Fruit fly (Drosophila melanogaster) whole organism, adult: ENCODE data around the gene CG32845.
A peak's percentile ranks its signal among the peaks of the same experiment; 100 is the strongest.

ENCODE experiments used
- CG11617 ChIP-seq: fragments of 200-800 bp; sonication (Bioruptor generic); optimal IDR thresholded peaks from 2 replicates; lab custom pipeline; 2017; ENCODE audit warnings: mild to moderate bottlenecking, missing biosample characterization, missing genetic modification reagents, missing genetic modification characterization
- CG12768 ChIP-seq: fragments of 200-800 bp; sonication (Bioruptor generic); optimal IDR thresholded peaks from 2 replicates; lab custom pipeline; 2017; ENCODE audit warnings: missing biosample characterization, missing genetic modification characterization, mild to moderate bottlenecking, moderate library complexity, missing genetic modification reagents
- CG14711 ChIP-seq: fragments of 200-800 bp; sonication (Bioruptor generic); optimal IDR thresholded peaks from 2 replicates; lab custom pipeline; 2018; ENCODE audit warnings: missing biosample characterization, mild to moderate bottlenecking, missing genetic modification characterization, moderate library complexity
- CG1620 ChIP-seq: fragments of 200-800 bp; sonication (Bioruptor generic); optimal IDR thresholded peaks from 2 replicates; lab custom pipeline; 2016; ENCODE audit warnings: missing biosample characterization, missing genetic modification characterization
- CG33017 ChIP-seq: fragments of 200-800 bp; sonication (Bioruptor generic); optimal IDR thresholded peaks from 2 replicates; lab custom pipeline; 2018; ENCODE audit warnings: missing biosample characterization, mild to moderate bottlenecking, missing genetic modification characterization, moderate library complexity
- CG5204 ChIP-seq: fragments of 200-800 bp; sonication (Bioruptor generic); optimal IDR thresholded peaks from 2 replicates; lab custom pipeline; 2016; ENCODE audit warnings: missing biosample characterization, missing genetic modification characterization
- CG7045 ChIP-seq: fragments of 200-800 bp; sonication (Bioruptor generic); optimal IDR thresholded peaks from 2 replicates; lab custom pipeline; 2017; ENCODE audit warnings: missing biosample characterization, mild to moderate bottlenecking, missing genetic modification characterization
- CG7101 ChIP-seq: fragments of 200-800 bp; sonication (Bioruptor generic); optimal IDR thresholded peaks from 2 replicates; lab custom pipeline; 2018; ENCODE audit warnings: missing biosample characterization, mild to moderate bottlenecking, missing genetic modification characterization, moderate library complexity
- Clk ChIP-seq: fragments of 200-800 bp; sonication (Bioruptor generic); optimal IDR thresholded peaks from 2 replicates; lab custom pipeline; 2017; ENCODE audit warnings: missing biosample characterization, missing genetic modification characterization
- Crg-1 ChIP-seq: fragments of 200-800 bp; sonication (Bioruptor generic); optimal IDR thresholded peaks from 2 replicates; lab custom pipeline; 2016; ENCODE audit warnings: missing biosample characterization, missing genetic modification characterization
- Hr96 ChIP-seq: fragments of 200-800 bp; sonication (Bioruptor generic); optimal IDR thresholded peaks from 2 replicates; lab custom pipeline; 2016; ENCODE audit warnings: missing biosample characterization, missing genetic modification characterization
- Mnt ChIP-seq: fragments of 200-800 bp; sonication (Bioruptor generic); optimal IDR thresholded peaks from 2 replicates; lab custom pipeline; 2016; ENCODE audit warnings: missing biosample characterization, mild to moderate bottlenecking, missing genetic modification characterization
- bab1 ChIP-seq: fragments of 200-800 bp; sonication (Bioruptor generic); optimal IDR thresholded peaks from 3 replicates; lab custom pipeline; 2019; ENCODE audit warnings: missing biosample characterization, mild to moderate bottlenecking, missing genetic modification characterization, moderate library complexity
- cic ChIP-seq: fragments of 200-800 bp; sonication (Bioruptor generic); optimal IDR thresholded peaks from 2 replicates; lab custom pipeline; 2017; ENCODE audit warnings: missing biosample characterization, mild to moderate bottlenecking, missing genetic modification characterization, moderate library complexity
- cnc ChIP-seq, 2 experiments: fragments of >200 bp; optimal IDR thresholded peaks; 2 replicates each; lab custom pipeline; 2017
- kay ChIP-seq: fragments of 200-800 bp; sonication (Bioruptor generic); peaks from one replicate; lab custom pipeline; 2016; ENCODE audit warnings: missing biosample characterization, missing genetic modification characterization, borderline replicate concordance
- ovo ChIP-seq: fragments of 200-800 bp; sonication (Bioruptor generic); optimal IDR thresholded peaks from 2 replicates; lab custom pipeline; 2016; ENCODE audit warnings: missing biosample characterization, missing genetic modification characterization
- pad ChIP-seq: fragments of 200-800 bp; sonication (Bioruptor generic); optimal IDR thresholded peaks from 3 replicates; lab custom pipeline; 2017; ENCODE audit warnings: missing biosample characterization, missing genetic modification characterization, mild to moderate bottlenecking, moderate library complexity, missing genetic modification reagents
- tj ChIP-seq: fragments of 200-800 bp; sonication (Bioruptor generic); optimal IDR thresholded peaks from 3 replicates; lab custom pipeline; 2017; ENCODE audit warnings: missing biosample characterization, mild to moderate bottlenecking, missing genetic modification characterization, moderate library complexity
- toe ChIP-seq: fragments of 200-800 bp; sonication (Bioruptor generic); optimal IDR thresholded peaks from 2 replicates; lab custom pipeline; 2016; ENCODE audit warnings: missing biosample characterization, missing genetic modification characterization

Gene CG32845

dm6 chr3L:233251-233650 lies 39.9 kb downstream of the CG32845 start, which contains the start of gene CG34453:
TSS of gene CG34453 (minus strand) at chr3L:233351.
- TF ChIP-seq ovo (GFP tag; lab: Kevin White, UChicago) (no peak), CG14711 (tag; lab: Kevin White, UChicago) (no peak), kay (GFP tag; lab: Kevin White, UChicago) (no peak), bab1 (GFP tag; lab: Kevin White, UChicago) (no peak), Hr96 (GFP tag; lab: Kevin White, UChicago) (no peak), tj (no peak), CG33017 (tag; lab: Kevin White, UChicago) (no peak), toe (GFP tag; lab: Kevin White, UChicago) (no peak), CG1620 (no peak), CG11617 (no peak), Mnt (GFP tag; lab: Kevin White, UChicago) (no peak), Clk (GFP tag; lab: Kevin White, UChicago) (no peak), cnc (optimal IDR thresholded peaks at IDR 0.05; lab: Kevin White, UChicago) (no peak), CG7101 (tag; lab: Kevin White, UChicago) (no peak), CG5204 (GFP tag; lab: Kevin White, UChicago) (no peak), pad (GFP tag; lab: Kevin White, UChicago) (no peak), CG7045 (GFP tag; lab: Kevin White, UChicago) (no peak)

dm6 chr3L:232267-232666 lies 40.9 kb downstream of the CG32845 start, which contains the start of gene CG34454:
TSS of gene CG34454 (minus strand) at chr3L:232350.
- no peak for TF ChIP-seq tj
- TF ChIP-seq CG14711 (tag; lab: Kevin White, UChicago), result no peak
- TF ChIP-seq CG7045 (GFP tag; lab: Kevin White, UChicago), result no peak
- TF ChIP-seq Mnt (GFP tag; lab: Kevin White, UChicago), result no peak

- no peak for TF ChIP-seq CG5204 (GFP tag; lab: Kevin White, UChicago)
- TF ChIP-seq CG11617, result no peak
- TF ChIP-seq toe (GFP tag; lab: Kevin White, UChicago), result no peak
- TF ChIP-seq cic, result no peak
- TF ChIP-seq Hr96 (GFP tag; lab: Kevin White, UChicago), result no peak
- TF ChIP-seq cnc (optimal IDR thresholded peaks at IDR 0.05; lab: Kevin White, UChicago), result no peak
- TF ChIP-seq tj, result no peak
- TF ChIP-seq CG7101 (tag; lab: Kevin White, UChicago), result no peak
- TF ChIP-seq CG7045 (GFP tag; lab: Kevin White, UChicago), result no peak
- no peak for TF ChIP-seq CG1620
- TF ChIP-seq Crg-1 (GFP tag; lab: Kevin White, UChicago), result no peak
- no peak for TF ChIP-seq Mnt (GFP tag; lab: Kevin White, UChicago)
- no peak for TF ChIP-seq CG14711 (tag; lab: Kevin White, UChicago)
- TF ChIP-seq CG33017 (tag; lab: Kevin White, UChicago), result no peak
- no peak for TF ChIP-seq kay (GFP tag; lab: Kevin White, UChicago)
- TF ChIP-seq bab1 (GFP tag; lab: Kevin White, UChicago), result no peak
- no peak for TF ChIP-seq pad (GFP tag; lab: Kevin White, UChicago)
- no peak for TF ChIP-seq Clk (GFP tag; lab: Kevin White, UChicago)
- no peak for TF ChIP-seq CG12768 (GFP tag; lab: Kevin White, UChicago)
- no peak for TF ChIP-seq ovo (GFP tag; lab: Kevin White, UChicago)
Measured at dm6 chr3L:231504-231903, 41.7 kb downstream of the CG32845 start, which contains the start of gene CG42846. TSS of gene CG42846 (minus strand) at chr3L:231604.

dm6 chr3L:225120-225519 lies 48.1 kb downstream of the CG32845 start:
- no peak for TF ChIP-seq ovo (GFP tag; lab: Kevin White, UChicago)
- no peak for TF ChIP-seq CG11617
- peak; percentile 33 for TF ChIP-seq cic
- no peak for TF ChIP-seq CG33017 (tag; lab: Kevin White, UChicago)
- peak; percentile 33 for TF ChIP-seq Mnt (GFP tag; lab: Kevin White, UChicago)
- peak; percentile 99 for TF ChIP-seq kay (GFP tag; lab: Kevin White, UChicago)
- no peak for TF ChIP-seq tj
- TF ChIP-seq Hr96 (GFP tag; lab: Kevin White, UChicago), result no peak

dm6 chr3L:224004-224951 lies 48.9 kb downstream of the CG32845 start:
- TF ChIP-seq bab1 (GFP tag; lab: Kevin White, UChicago) (no peak), Mnt (GFP tag; lab: Kevin White, UChicago) (peak; percentile 44), toe (GFP tag; lab: Kevin White, UChicago) (no peak), CG7101 (tag; lab: Kevin White, UChicago) (no peak), CG11617 (peak; percentile 25), CG33017 (tag; lab: Kevin White, UChicago) (no peak), tj (peak; percentile 16), ovo (GFP tag; lab: Kevin White, UChicago) (peak; percentile 95), Hr96 (GFP tag; lab: Kevin White, UChicago) (no peak), Clk (GFP tag; lab: Kevin White, UChicago) (no peak), Crg-1 (GFP tag; lab: Kevin White, UChicago) (no peak), cnc (optimal IDR thresholded peaks at IDR 0.05; lab: Kevin White, UChicago) (no peak), CG14711 (tag; lab: Kevin White, UChicago) (no peak), CG12768 (GFP tag; lab: Kevin White, UChicago) (peak; percentile 12), cic (peak; percentile 21), CG7045 (GFP tag; lab: Kevin White, UChicago) (peak; percentile 6), CG5204 (GFP tag; lab: Kevin White, UChicago) (no peak), kay (GFP tag; lab: Kevin White, UChicago) (no peak), CG1620 (peak; percentile 55), pad (GFP tag; lab: Kevin White, UChicago) (no peak)
